Fruit fly (Drosophila melanogaster): ENCODE measurements around the gene CG32262.
A peak's percentile ranks its signal among the peaks of the same experiment; 100 is the strongest.

CG32262 gene

DNA sequence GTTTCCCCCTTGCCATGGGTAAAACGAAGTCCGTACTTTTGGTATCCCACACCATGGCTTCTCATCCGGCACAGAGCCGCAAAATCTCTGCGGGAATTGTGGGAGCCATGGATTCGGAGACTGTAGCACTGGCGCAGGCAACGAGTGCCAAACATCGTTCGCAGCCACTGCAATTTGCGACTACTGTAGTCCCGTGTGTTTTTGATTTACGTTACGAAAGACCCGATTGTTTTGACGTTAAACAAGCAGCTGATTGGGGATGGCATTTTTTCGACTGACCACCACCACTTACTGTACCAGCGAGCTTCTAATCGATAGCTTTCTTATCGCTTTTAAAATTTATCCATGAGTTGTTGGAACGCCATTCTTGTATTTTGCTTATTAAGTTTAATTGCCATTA is at the start of gene CG32262 (continued):
- TF ChIP-seq CG8089 (GFP tag; optimal IDR thresholded peaks at IDR 0.05) (no peak), CG15073 (GFP tag; optimal IDR thresholded peaks at IDR 0.05) (no peak), Dip2 (GFP tag; IDR thresholded peaks at IDR 0.05) (no peak), CG12942 (GFP tag; optimal IDR thresholded peaks at IDR 0.05) (no peak), phol (tag; optimal IDR thresholded peaks at IDR 0.05) (no peak), gfzf (GFP tag; optimal IDR thresholded peaks at IDR 0.05) (no peak), CG18619 (GFP tag; optimal IDR thresholded peaks at IDR 0.05) (no peak), dm (GFP tag; optimal IDR thresholded peaks at IDR 0.05) (no peak), CG34224 (GFP tag; IDR thresholded peaks at IDR 0.05; ENCODE audit: partially characterized antibody) (peak; percentile 71), CG11695 (GFP tag; IDR thresholded peaks at IDR 0.05) (no peak), Abd-B (GFP tag; optimal IDR thresholded peaks at IDR 0.05) (no peak), pita (GFP tag; optimal IDR thresholded peaks at IDR 0.05) (no peak), CG13775 (GFP tag; optimal IDR thresholded peaks at IDR 0.05) (no peak), pb (GFP tag; optimal IDR thresholded peaks at IDR 0.05) (no peak), vfl (GFP tag; optimal IDR thresholded peaks at IDR 0.05) (no peak), sob (GFP tag; IDR thresholded peaks at IDR 0.05) (no peak), crol (GFP tag; IDR thresholded peaks at IDR 0.05) (peak; percentile 91), lmd (GFP tag; IDR thresholded peaks at IDR 0.05) (no peak), MBD-R2 (GFP tag; IDR thresholded peaks at IDR 0.05) (peak; percentile 84), ttk (GFP tag; IDR thresholded peaks at IDR 0.05) (no peak), CG12391 (tag; optimal IDR thresholded peaks at IDR 0.05) (no peak), HmgZ (tag; optimal IDR thresholded peaks at IDR 0.05) (no peak), emc (GFP tag; optimal IDR thresholded peaks at IDR 0.05) (no peak), Chrac-16 (GFP tag; optimal IDR thresholded peaks at IDR 0.05) (no peak), sc (optimal IDR thresholded peaks at IDR 0.05) (no peak), sc (GFP tag; optimal IDR thresholded peaks at IDR 0.05) (no peak), CG8924 (tag; optimal IDR thresholded peaks at IDR 0.05) (no peak), trh (GFP tag; optimal IDR thresholded peaks at IDR 0.05) (no peak), CG14667 (GFP tag; IDR thresholded peaks at IDR 0.05) (no peak), bcd (GFP tag; optimal IDR thresholded peaks at IDR 0.05) (no peak), CG6272 (GFP tag; IDR thresholded peaks at IDR 0.05) (no peak), ac (GFP tag; optimal IDR thresholded peaks at IDR 0.05) (no peak), CG18599 (GFP tag; optimal IDR thresholded peaks at IDR 0.05) (no peak), h (optimal IDR thresholded peaks at IDR 0.05) (no peak), CG4617 (GFP tag; optimal IDR thresholded peaks at IDR 0.05; ENCODE audit: borderline replicate concordance) (peak; percentile 45), CG31441 (GFP tag; IDR thresholded peaks at IDR 0.05) (no peak), NFAT (GFP tag; IDR thresholded peaks at IDR 0.05) (no peak), Spps (tag; optimal IDR thresholded peaks at IDR 0.05) (no peak), Mrtf (GFP tag; IDR thresholded peaks at IDR 0.05) (no peak), Sry-β (GFP tag; optimal IDR thresholded peaks at IDR 0.05) (no peak), tll (GFP tag; optimal IDR thresholded peaks at IDR 0.05) (no peak), CG7556 (GFP tag; optimal IDR thresholded peaks at IDR 0.05) (no peak), CG17802 (tag; optimal IDR thresholded peaks at IDR 0.05) (no peak), CG17186 (GFP tag; optimal IDR thresholded peaks at IDR 0.05) (no peak), toy (GFP tag; IDR thresholded peaks at IDR 0.05) (no peak), CG2889 (GFP tag; IDR thresholded peaks at IDR 0.05) (no peak), Dbx (GFP tag; IDR thresholded peaks at IDR 0.05) (no peak), CG12236 (GFP tag; optimal IDR thresholded peaks at IDR 0.05) (no peak), CoRest (tag; optimal IDR thresholded peaks at IDR 0.05) (no peak), caup (GFP tag; optimal IDR thresholded peaks at IDR 0.05; ENCODE audit: severe bottlenecking) (no peak), CG8388 (GFP tag; optimal IDR thresholded peaks at IDR 0.05) (peak; percentile 27), pfk (GFP tag; optimal IDR thresholded peaks at IDR 0.05) (no peak), CG10147 (GFP tag; optimal IDR thresholded peaks at IDR 0.05) (peak; percentile 17)
